Worm (Caenorhabditis elegans) whole organism, L1 larva: ENCODE results near the gene puf-9.

Source experiments
- F16B12.6 ChIP-seq: fragments of 150-350 bp; optimal IDR thresholded peaks from 2 replicates; lab custom pipeline; 2014; ENCODE audit warnings: missing biosample characterization, missing genetic modification characterization
- Y116A8C.19 ChIP-seq: sonication (generic microtip); optimal IDR thresholded peaks from 2 replicates; lab custom pipeline; 2016; ENCODE audit warnings: missing compliant biosample characterization, missing genetic modification characterization, borderline replicate concordance
- alr-1 ChIP-seq: fragments of 200-800 bp; sonication (Bioruptor generic); optimal IDR thresholded peaks from 2 replicates; lab custom pipeline; 2018; ENCODE audit warnings: borderline replicate concordance, mild to moderate bottlenecking, missing genetic modification characterization, missing compliant biosample characterization
- blmp-1 ChIP-seq: fragments of 150-350 bp; optimal IDR thresholded peaks from 2 replicates; lab custom pipeline; 2014; ENCODE audit warnings: missing biosample characterization, missing genetic modification characterization
- ceh-82 ChIP-seq, 3 experiments: fragments of 150-350 bp in 1 of 3; sonication (generic microtip) in 2 of 3; optimal IDR thresholded peaks; 2 replicates each; lab custom pipeline; 2014 to 2017; ENCODE audit warnings: missing biosample characterization in 3 of 3, missing genetic modification characterization in 3 of 3
- ces-1 ChIP-seq: fragments of 150-350 bp; optimal IDR thresholded peaks from 2 replicates; lab custom pipeline; 2014; ENCODE audit warnings: missing biosample characterization, missing genetic modification reagents, missing genetic modification characterization
- dpl-1 ChIP-seq, 3 experiments: fragments of 150-350 bp in 2 of 3; sonication (generic microtip) in 1 of 3; optimal IDR thresholded peaks; 2 replicates each; lab custom pipeline; 2014 to 2017; ENCODE audit warnings: missing biosample characterization in 3 of 3, missing genetic modification characterization in 3 of 3, missing genetic modification reagents in 3 of 3
- efl-1 ChIP-seq, 4 experiments: fragments of 150-350 bp; optimal IDR thresholded peaks in 3 of 4; peaks in 1 of 4; 1 replicate in 1 of 4; 2 replicates in 3 of 4; lab custom pipeline; 2014; ENCODE audit warnings: missing biosample characterization in 2 of 4, missing genetic modification characterization in 2 of 4, missing genetic modification reagents in 2 of 4
- egl-13 ChIP-seq: sonication (generic microtip); optimal IDR thresholded peaks from 2 replicates; lab custom pipeline; 2016; ENCODE audit warnings: missing genotype, missing genetic modification reagents, missing genetic modification characterization, missing compliant biosample characterization
- elt-2 ChIP-seq: sonication (generic microtip); optimal IDR thresholded peaks from 2 replicates; lab custom pipeline; 2016; ENCODE audit warnings: missing genetic modification characterization, mild to moderate bottlenecking, inconsistent platforms, missing compliant biosample characterization, missing genetic modification reagents
- ets-5 ChIP-seq: fragments of 200-800 bp; sonication (Bioruptor generic); IDR thresholded peaks from 2 replicates; pipeline ENCODE4 v1.3.6; 2022; ENCODE audit warnings: missing genetic modification characterization, missing compliant biosample characterization
- fkh-10 ChIP-seq: sonication (generic microtip); optimal IDR thresholded peaks from 2 replicates; lab custom pipeline; 2017; ENCODE audit warnings: missing biosample characterization, missing genetic modification reagents, missing genetic modification characterization
- fkh-4 ChIP-seq: sonication (generic microtip); optimal IDR thresholded peaks from 2 replicates; lab custom pipeline; 2016; ENCODE audit warnings: missing compliant biosample characterization, missing genetic modification characterization, borderline replicate concordance
- hpl-2 ChIP-seq: fragments of 150-350 bp; optimal IDR thresholded peaks from 2 replicates; lab custom pipeline; 2014; ENCODE audit warnings: missing biosample characterization, missing genetic modification reagents, missing genetic modification characterization
- irx-1 ChIP-seq: sonication (generic microtip); optimal IDR thresholded peaks from 2 replicates; lab custom pipeline; 2016; ENCODE audit warnings: missing genetic modification characterization, missing compliant biosample characterization
- isw-1 ChIP-seq: fragments of 200-800 bp; sonication (Bioruptor generic); IDR thresholded peaks from 2 replicates; pipeline ENCODE4 v1.3.6; 2022; ENCODE audit warnings: missing genetic modification characterization, missing compliant biosample characterization
- jun-1 ChIP-seq: fragments of 150-350 bp; optimal IDR thresholded peaks from 2 replicates; lab custom pipeline; 2014; ENCODE audit warnings: missing biosample characterization, missing genetic modification reagents, missing genetic modification characterization
- lin-14 ChIP-seq: fragments of 200-800 bp; sonication (Bioruptor generic); optimal IDR thresholded peaks from 2 replicates; lab custom pipeline; 2018; ENCODE audit warnings: mild to moderate bottlenecking, missing genetic modification characterization, moderate library complexity, missing compliant biosample characterization
- lin-35 ChIP-seq, 2 experiments: fragments of 150-350 bp; optimal IDR thresholded peaks; 2 replicates each; lab custom pipeline; 2014; ENCODE audit warnings: missing biosample characterization in 2 of 2, missing genetic modification characterization in 2 of 2, missing genetic modification reagents in 2 of 2
- lin-39 ChIP-seq: fragments of 150-350 bp; optimal IDR thresholded peaks from 2 replicates; lab custom pipeline; 2014; ENCODE audit warnings: missing biosample characterization, missing genetic modification reagents, missing genetic modification characterization
- lir-3 ChIP-seq: sonication (generic microtip); optimal IDR thresholded peaks from 2 replicates; lab custom pipeline; 2016; ENCODE audit warnings: mild to moderate bottlenecking, missing genetic modification characterization, moderate library complexity, missing compliant biosample characterization; ENCODE audit not compliant: poor library complexity
- lsy-2 ChIP-seq, 2 experiments: fragments of 150-350 bp; optimal IDR thresholded peaks; 2 replicates each; lab custom pipeline; 2014; ENCODE audit warnings: missing biosample characterization in 2 of 2, missing genetic modification characterization in 2 of 2
- nhr-12 ChIP-seq: sonication (generic microtip); optimal IDR thresholded peaks from 2 replicates; lab custom pipeline; 2017; ENCODE audit warnings: missing biosample characterization, missing genetic modification characterization
- nhr-237 ChIP-seq: fragments of 150-350 bp; optimal IDR thresholded peaks from 2 replicates; lab custom pipeline; 2014; ENCODE audit warnings: missing biosample characterization, missing genetic modification characterization
- nhr-47 ChIP-seq: sonication (generic microtip); optimal IDR thresholded peaks from 2 replicates; lab custom pipeline; 2016; ENCODE audit warnings: mild to moderate bottlenecking, missing genetic modification characterization, moderate library complexity, missing compliant biosample characterization
- nhr-71 ChIP-seq: sonication (generic microtip); optimal IDR thresholded peaks from 2 replicates; lab custom pipeline; 2016; ENCODE audit warnings: mild to moderate bottlenecking, missing genetic modification characterization, moderate library complexity, missing compliant biosample characterization
- nhr-85 ChIP-seq: sonication (generic microtip); peaks from one replicate; lab custom pipeline; 2016; ENCODE audit warnings: missing genetic modification characterization, inconsistent platforms, missing compliant biosample characterization
- nhr-90 ChIP-seq: sonication (generic microtip); optimal IDR thresholded peaks from 2 replicates; lab custom pipeline; 2016; ENCODE audit warnings: mild to moderate bottlenecking, missing genetic modification characterization, missing compliant biosample characterization; ENCODE audit not compliant: poor library complexity
- rnt-1 ChIP-seq: sonication (generic microtip); optimal IDR thresholded peaks from 2 replicates; lab custom pipeline; 2016; ENCODE audit warnings: mild to moderate bottlenecking, missing genetic modification characterization, moderate library complexity, missing compliant biosample characterization
- swsn-7 ChIP-seq: sonication (generic microtip); optimal IDR thresholded peaks from 2 replicates; lab custom pipeline; 2016; ENCODE audit warnings: missing genetic modification characterization, missing compliant biosample characterization
- tbx-2 ChIP-seq: sonication (generic microtip); optimal IDR thresholded peaks from 2 replicates; lab custom pipeline; 2016; ENCODE audit warnings: missing genetic modification characterization, missing compliant biosample characterization
- unc-30 ChIP-seq: sonication (generic microtip); optimal IDR thresholded peaks from 2 replicates; lab custom pipeline; 2017; ENCODE audit warnings: missing biosample characterization, missing genetic modification characterization
- unc-62 ChIP-seq: fragments of 150-350 bp; optimal IDR thresholded peaks from 2 replicates; lab custom pipeline; 2014; ENCODE audit warnings: missing biosample characterization, missing genetic modification reagents, missing genetic modification characterization
- unc-86 ChIP-seq: sonication (generic microtip); optimal IDR thresholded peaks from 2 replicates; lab custom pipeline; 2016; ENCODE audit warnings: missing genetic modification characterization, missing compliant biosample characterization
- xbp-1 ChIP-seq: sonication (generic microtip); optimal IDR thresholded peaks from 2 replicates; lab custom pipeline; 2016; ENCODE audit warnings: missing genetic modification characterization, missing compliant biosample characterization
- zip-4 ChIP-seq: fragments of 200-800 bp; sonication (Bioruptor generic); optimal IDR thresholded peaks from 2 replicates; lab custom pipeline; 2018; ENCODE audit warnings: mild to moderate bottlenecking, missing genetic modification characterization, moderate library complexity, missing compliant biosample characterization

Gene puf-9

ce11 chrX:5813030-5813429, 28.4 kb upstream of the puf-9 start:
- TF ChIP-seq xbp-1 (no peak), fkh-10 (GFP tag; lab: Kevin White, UChicago) (no peak), fkh-4 (tag; lab: Kevin White, UChicago) (no peak), nhr-90 (tag; lab: Kevin White, UChicago) (no peak), elt-2 (tag; lab: Kevin White, UChicago) (peak; percentile 83)

- TF ChIP-seq Y116A8C.19 (tag; lab: Kevin White, UChicago) (no peak), lir-3 (tag; lab: Kevin White, UChicago) (no peak), blmp-1 (tag; lab: Kevin White, UChicago) (peak; percentile 62), lin-14 (GFP tag; lab: Kevin White, UChicago) (peak; percentile 70), nhr-85 (tag; lab: Kevin White, UChicago) (peak; percentile 84)
Observed at ce11 chrX:5814342-5814741, 27.1 kb upstream of the puf-9 start.

DNA sequence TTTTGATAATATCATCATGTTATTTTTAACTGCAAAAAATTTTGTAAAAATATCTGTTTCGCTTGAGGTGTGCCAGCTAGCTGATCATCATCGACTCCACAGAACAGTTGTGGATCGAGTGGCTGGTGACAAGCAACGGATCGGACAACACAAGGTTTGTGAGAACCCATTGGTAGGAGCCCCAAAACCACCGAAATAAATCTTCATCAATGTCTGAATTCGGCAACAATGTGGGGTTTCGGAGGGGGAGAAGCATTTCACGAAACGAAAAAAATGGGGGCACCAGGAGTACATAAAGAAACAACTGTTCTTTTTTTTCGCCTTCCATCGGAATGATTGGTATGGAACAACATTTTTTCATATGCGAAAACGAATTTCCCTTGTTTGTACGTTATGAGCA, 26.0 kb upstream of the puf-9 start:
- TF ChIP-seq nhr-47 (tag; lab: Kevin White, UChicago) (no peak), lin-14 (GFP tag; lab: Kevin White, UChicago) (peak; percentile 31), F16B12.6 (tag; lab: Kevin White, UChicago) (no peak), irx-1 (tag; lab: Kevin White, UChicago) (no peak), nhr-12 (tag; lab: Kevin White, UChicago) (no peak), egl-13 (tag; lab: Kevin White, UChicago) (no peak), nhr-71 (tag; lab: Kevin White, UChicago) (peak; percentile 49), nhr-90 (tag; lab: Kevin White, UChicago) (no peak), isw-1 (GFP tag; lab: Robert Waterston, UW) (no peak), unc-30 (no peak), rnt-1 (peak; percentile 64), alr-1 (tag; lab: Kevin White, UChicago) (no peak), nhr-237 (tag; lab: Kevin White, UChicago) (no peak), lin-39 (tag; lab: Kevin White, UChicago) (no peak), hpl-2 (GFP tag; lab: Kevin White, UChicago) (no peak)

- no peak for TF ChIP-seq ets-5
- peak in 1 of 2 experiments; percentile 13 for TF ChIP-seq lsy-2 (tag; optimal IDR thresholded peaks at IDR 0.05; lab: Kevin White, UChicago)
- no peak for TF ChIP-seq unc-62 (GFP tag; lab: Kevin White, UChicago)
- peak; percentile 3 for TF ChIP-seq xbp-1
- no peak for TF ChIP-seq lin-35 (GFP tag; optimal IDR thresholded peaks at IDR 0.05; lab: Kevin White, UChicago)
- TF ChIP-seq jun-1 (tag; lab: Kevin White, UChicago): no peak
- TF ChIP-seq efl-1 (optimal IDR thresholded peaks at IDR 0.05; lab: Kevin White, UChicago): no peak
- TF ChIP-seq efl-1 (GFP tag; optimal IDR thresholded peaks at IDR 0.05 in 1 of 2; lab: Kevin White, UChicago): peak in 1 of 2 experiments; percentile 36
- no peak for TF ChIP-seq swsn-7 (tag; lab: Kevin White, UChicago)
- TF ChIP-seq blmp-1 (tag; lab: Kevin White, UChicago): no peak
- TF ChIP-seq isw-1 (GFP tag; lab: Robert Waterston, UW): no peak
- peak in 1 of 3 experiments; percentile 13 for TF ChIP-seq ceh-82 (tag; optimal IDR thresholded peaks at IDR 0.05; lab: Kevin White, UChicago)
- peak; percentile 12 for TF ChIP-seq nhr-47 (tag; lab: Kevin White, UChicago)
- no peak for TF ChIP-seq unc-86
- no peak for TF ChIP-seq ces-1 (GFP tag; lab: Kevin White, UChicago)
- peak; percentile 64 for TF ChIP-seq lin-14 (GFP tag; lab: Kevin White, UChicago)
- no peak for TF ChIP-seq irx-1 (tag; lab: Kevin White, UChicago)
Observed at ce11 chrX:5816346-5816745, 25.0 kb upstream of the puf-9 start.

DNA sequence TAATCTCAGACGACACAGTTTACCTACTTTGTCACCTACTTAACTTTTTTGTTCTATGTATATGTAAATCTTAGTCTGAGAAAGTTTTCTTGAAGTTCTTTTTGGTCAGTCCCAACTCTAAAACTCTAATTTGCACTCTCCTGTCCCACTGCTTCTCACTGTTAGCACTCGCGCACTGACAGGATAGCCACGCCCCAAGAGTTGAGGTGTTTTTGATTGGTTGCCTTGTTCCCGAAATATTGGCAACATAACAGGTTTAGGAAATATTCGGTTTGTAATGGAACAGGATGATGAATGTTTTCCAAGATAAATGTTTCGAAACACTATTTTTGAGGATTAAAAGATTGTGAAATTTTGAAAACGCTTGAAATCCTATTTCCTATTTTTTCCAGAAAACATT, 24.3 kb upstream of the puf-9 start:
- no peak for TF ChIP-seq hpl-2 (GFP tag; lab: Kevin White, UChicago)
- TF ChIP-seq tbx-2: no peak
- TF ChIP-seq zip-4 (GFP tag; lab: Kevin White, UChicago): no peak
- TF ChIP-seq dpl-1 (GFP tag; optimal IDR thresholded peaks at IDR 0.05; lab: Kevin White, UChicago): no peak
- TF ChIP-seq fkh-10 (GFP tag; lab: Kevin White, UChicago): no peak
- TF ChIP-seq isw-1 (GFP tag; lab: Robert Waterston, UW): no peak
- TF ChIP-seq nhr-90 (tag; lab: Kevin White, UChicago): no peak
- TF ChIP-seq blmp-1 (tag; lab: Kevin White, UChicago): no peak
- TF ChIP-seq unc-62 (GFP tag; lab: Kevin White, UChicago): no peak
